Worm (Caenorhabditis elegans): Measurements from ENCODE around the gene fbxb-112.
A peak's percentile ranks its signal among the peaks of the same experiment; 100 is the strongest.

The fbxb-112 gene

DNA sequence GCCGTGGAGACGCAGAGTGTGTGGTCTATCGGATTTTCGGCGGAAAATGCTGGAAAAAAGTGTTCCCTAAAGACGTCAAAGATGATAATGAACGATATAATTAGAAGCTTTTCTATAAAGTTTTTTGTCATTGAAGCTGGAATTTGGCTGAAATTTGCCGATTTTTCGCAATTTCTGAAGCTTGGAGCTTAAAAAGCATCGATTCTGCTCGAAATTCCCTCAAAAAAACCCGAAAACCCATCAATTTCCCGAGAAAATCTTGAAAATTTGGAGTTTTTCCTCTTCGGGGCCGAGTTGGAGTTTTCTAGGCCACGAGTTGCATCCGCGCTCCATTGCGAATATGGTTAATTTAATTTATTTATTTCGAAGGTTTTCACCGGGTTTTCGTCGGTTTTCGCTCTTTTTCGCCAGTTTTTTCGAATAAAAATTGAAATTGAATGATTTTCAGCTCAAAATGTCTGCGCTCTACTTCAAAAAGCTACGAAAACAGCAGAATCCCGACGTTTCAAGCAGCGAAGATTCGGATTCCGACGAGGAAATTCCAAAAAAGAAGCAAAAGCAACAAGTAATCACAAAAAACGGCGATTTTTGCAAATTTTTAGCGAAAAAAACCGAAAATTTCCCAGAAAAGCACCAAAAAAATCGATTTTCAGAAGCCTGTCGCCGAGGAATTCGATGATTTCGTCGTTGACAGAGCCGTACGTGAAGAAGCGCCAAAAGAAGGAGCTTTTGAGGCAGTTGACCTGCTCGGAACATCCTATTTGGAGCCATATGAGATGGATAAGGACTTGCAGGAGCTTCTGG, 11.8 kb downstream of the fbxb-112 start, which contains the start of the genes col-71 and Y49F6B.2 (continued):
- no peak for TF ChIP-seq nhr-12 (tag; optimal IDR thresholded peaks at IDR 0.05)
- peak; percentile 51 for TF ChIP-seq mab-5 (tag; optimal IDR thresholded peaks at IDR 0.05)
- peak; percentile 77 for TF ChIP-seq sma-3 (GFP tag; optimal IDR thresholded peaks at IDR 0.05)

DNA sequence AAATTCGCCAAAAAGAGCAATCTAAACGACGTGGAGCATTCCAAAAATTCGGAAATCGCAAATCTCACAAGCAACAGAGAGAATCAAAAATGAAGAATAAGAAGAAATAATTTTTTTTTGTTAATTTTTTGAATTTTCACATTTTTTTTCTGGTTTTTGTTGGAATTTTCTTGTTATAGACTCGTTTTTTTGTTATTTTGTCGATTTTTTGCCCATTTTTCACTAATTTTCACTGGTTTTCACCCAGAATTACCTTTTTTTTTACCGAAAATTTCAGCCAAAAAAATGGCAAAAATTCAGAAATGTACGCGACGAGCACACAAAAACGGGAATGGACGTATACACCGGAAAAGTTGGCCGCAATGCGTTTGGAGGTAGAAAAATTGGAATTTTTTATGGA, 13.8 kb downstream of the fbxb-112 start, which contains the start of gene cyh-1:
cyh-1 (plus strand) TSS at position 301 of the 400 bp plus-strand sequence.
- no peak for TF ChIP-seq fos-1 (tag; optimal IDR thresholded peaks at IDR 0.05)
- no peak for TF ChIP-seq F13H6.1 (tag; optimal IDR thresholded peaks at IDR 0.05)
- TF ChIP-seq dmd-4 (tag; optimal IDR thresholded peaks at IDR 0.05), result no peak
- TF ChIP-seq mab-5 (tag; optimal IDR thresholded peaks at IDR 0.05), result no peak
- TF ChIP-seq ztf-4 (tag; optimal IDR thresholded peaks at IDR 0.05), result no peak
- no peak for TF ChIP-seq zag-1 (tag; optimal IDR thresholded peaks at IDR 0.05)
- no peak for TF ChIP-seq ama-1 (optimal IDR thresholded peaks at IDR 0.05)
- TF ChIP-seq nhr-129 (tag; optimal IDR thresholded peaks at IDR 0.05), result no peak
- no peak for TF ChIP-seq ceh-16 (tag; optimal IDR thresholded peaks at IDR 0.05)
- no peak for TF ChIP-seq peb-1 (tag; optimal IDR thresholded peaks at IDR 0.05)

DNA sequence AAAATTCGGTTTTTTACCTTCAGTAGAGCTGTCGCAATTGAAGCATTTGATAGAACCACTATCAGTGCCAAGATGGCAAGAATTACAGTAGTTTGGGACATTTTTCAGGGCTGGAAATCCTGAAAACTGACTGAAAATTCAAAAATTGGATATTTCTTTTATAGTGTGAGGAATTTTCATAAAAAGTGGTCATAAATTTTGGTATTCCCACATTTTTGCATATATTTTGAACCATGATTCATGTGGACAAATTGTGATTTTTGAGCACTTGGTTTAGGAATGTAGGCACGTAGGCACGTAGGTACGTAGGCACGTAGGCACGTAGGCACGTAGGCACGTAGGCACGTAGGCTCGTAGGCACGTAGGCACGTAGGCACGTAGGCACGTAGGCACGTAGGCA, 21.3 kb downstream of the fbxb-112 start, which contains the start of gene Y49F6B.19:
Y49F6B.19 (minus strand) TSS at position 101 of the 400 bp plus-strand sequence.
- TF ChIP-seq peb-1 (tag; optimal IDR thresholded peaks at IDR 0.05) (no peak), zag-1 (tag; optimal IDR thresholded peaks at IDR 0.05) (no peak), nhr-25 (tag; optimal IDR thresholded peaks at IDR 0.05) (no peak), C34F6.9 (tag; optimal IDR thresholded peaks at IDR 0.05) (no peak), lsy-2 (tag; optimal IDR thresholded peaks at IDR 0.05) (no peak), nhr-129 (tag; optimal IDR thresholded peaks at IDR 0.05) (no peak), nhr-12 (tag; optimal IDR thresholded peaks at IDR 0.05) (no peak), unc-55 (GFP tag; optimal IDR thresholded peaks at IDR 0.05) (no peak), unc-62 (GFP tag; optimal IDR thresholded peaks at IDR 0.05) (no peak), skn-1 (tag; optimal IDR thresholded peaks at IDR 0.05) (no peak), lin-39 (tag; optimal IDR thresholded peaks at IDR 0.05) (no peak), nhr-6 (tag; optimal IDR thresholded peaks at IDR 0.05) (no peak), R02D3.7 (tag; optimal IDR thresholded peaks at IDR 0.05) (no peak), sma-3 (GFP tag; optimal IDR thresholded peaks at IDR 0.05) (no peak), ama-1 (optimal IDR thresholded peaks at IDR 0.05) (no peak), ztf-4 (tag; optimal IDR thresholded peaks at IDR 0.05) (no peak)

DNA sequence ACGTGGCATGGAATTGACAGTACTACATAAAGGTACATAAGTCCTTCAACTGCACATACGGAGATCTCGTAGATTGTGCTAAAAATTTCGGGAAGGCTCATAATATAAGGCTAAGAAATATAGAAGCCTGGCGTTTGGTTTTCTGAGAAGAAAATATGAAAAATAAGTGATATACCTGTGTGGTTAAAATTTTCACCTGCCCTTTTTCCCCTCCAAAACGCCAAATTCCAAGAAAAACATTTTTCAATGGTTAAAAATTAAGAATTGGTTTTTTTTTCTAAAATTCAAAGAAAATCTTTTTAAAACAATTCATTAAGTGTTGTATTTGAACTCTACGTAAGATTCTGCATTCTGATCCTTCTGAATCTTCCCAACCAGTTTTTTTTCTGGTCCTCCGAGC, 23.7 kb downstream of the fbxb-112 start, which contains the start of gene srz-5:
srz-5 (minus strand) TSS at position 101 of the 400 bp plus-strand sequence.
- TF ChIP-seq R02D3.7 (tag; optimal IDR thresholded peaks at IDR 0.05) (no peak), elt-1 (tag; optimal IDR thresholded peaks at IDR 0.05) (no peak)

DNA sequence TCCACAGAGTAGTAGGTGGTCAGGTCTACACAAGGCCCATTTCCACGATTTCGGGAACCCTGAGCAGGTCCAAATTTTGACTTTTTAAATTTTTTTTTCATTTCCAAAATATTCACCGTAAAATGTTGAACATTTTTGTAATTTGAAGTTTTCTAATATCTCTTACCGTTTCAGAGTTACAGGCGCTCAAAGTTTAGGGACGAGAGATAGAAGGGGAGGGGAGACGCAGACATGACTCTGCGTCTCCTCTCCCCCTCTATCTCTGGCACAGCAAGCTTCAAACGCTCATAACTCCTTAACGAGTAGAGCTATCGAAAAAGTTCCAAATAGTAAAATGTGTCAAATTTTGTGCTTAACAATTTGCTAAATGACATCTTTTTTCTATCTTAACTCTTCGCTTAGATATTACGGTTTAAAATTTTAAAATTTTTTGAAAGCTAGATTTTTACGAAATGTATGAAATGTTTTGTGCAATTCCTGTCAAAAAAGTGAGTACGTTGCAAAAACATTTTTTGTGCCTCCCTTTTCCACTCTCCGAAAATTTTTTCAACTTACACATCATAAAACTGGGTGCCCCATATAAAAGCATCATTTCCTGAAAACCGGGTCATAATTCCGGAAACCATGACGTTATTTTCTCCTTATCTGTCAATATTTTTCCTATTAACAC, 24.6 kb downstream of the fbxb-112 start, which contains the start of the genes Y49F6B.14 and clec-125:
Y49F6B.14 (minus strand) TSS at position 101 of the 670 bp plus-strand sequence.
clec-125 (plus strand) TSS at position 620 of the 670 bp plus-strand sequence.
- no peak for TF ChIP-seq unc-55 (GFP tag; optimal IDR thresholded peaks at IDR 0.05)
- TF ChIP-seq lin-11 (tag; optimal IDR thresholded peaks at IDR 0.05), result no peak
- TF ChIP-seq nhr-12 (tag; optimal IDR thresholded peaks at IDR 0.05), result no peak
- no peak for TF ChIP-seq dmd-4 (tag; optimal IDR thresholded peaks at IDR 0.05)
- no peak for TF ChIP-seq nhr-23 (tag; optimal IDR thresholded peaks at IDR 0.05)
- TF ChIP-seq nhr-237 (tag; optimal IDR thresholded peaks at IDR 0.05), result no peak
- no peak for TF ChIP-seq nhr-21 (tag; optimal IDR thresholded peaks at IDR 0.05)
- TF ChIP-seq nhr-77 (tag; optimal IDR thresholded peaks at IDR 0.05), result no peak
- no peak for TF ChIP-seq lin-13 (GFP tag; optimal IDR thresholded peaks at IDR 0.05)
- no peak for TF ChIP-seq sma-9 (GFP tag; optimal IDR thresholded peaks at IDR 0.05)
- no peak for TF ChIP-seq sma-9 (tag; optimal IDR thresholded peaks at IDR 0.05)
- TF ChIP-seq unc-39 (tag; optimal IDR thresholded peaks at IDR 0.05), result no peak
- no peak for TF ChIP-seq sma-3 (GFP tag; optimal IDR thresholded peaks at IDR 0.05)
- TF ChIP-seq mbf-1 (tag; optimal IDR thresholded peaks at IDR 0.05), result no peak
- TF ChIP-seq nhr-25 (tag; optimal IDR thresholded peaks at IDR 0.05), result no peak
